Fruit fly (Drosophila melanogaster) whole organism, embryonic: Measurements from ENCODE around the gene CG3294.

ENCODE experiments used
- CG4617 ChIP-seq: fragments of 200-800 bp; sonication (Bioruptor generic); optimal IDR thresholded peaks from 3 replicates; lab custom pipeline; 2016; ENCODE audit warnings: missing biosample characterization, missing genetic modification characterization, borderline replicate concordance
- CG7928 ChIP-seq: fragments of 200-800 bp; sonication (Bioruptor generic); optimal IDR thresholded peaks from 2 replicates; lab custom pipeline; 2017; ENCODE audit warnings: missing biosample characterization, mild to moderate bottlenecking, missing genetic modification characterization
- CG9727 ChIP-seq: fragments of 200-800 bp; sonication (Bioruptor generic); optimal IDR thresholded peaks from 3 replicates; lab custom pipeline; 2017; ENCODE audit warnings: missing biosample characterization, mild to moderate bottlenecking, missing genetic modification characterization
- Drgx ChIP-seq: fragments of 200-800 bp; sonication (Bioruptor generic); IDR thresholded peaks from 2 replicates; pipeline ENCODE4 v1.3.6; 2022; ENCODE audit warnings: missing biosample characterization, missing genetic modification characterization
- E2f2 ChIP-seq: fragments of 200-800 bp; sonication (Bioruptor generic); IDR thresholded peaks from 2 replicates; pipeline ENCODE4 v1.3.6; 2022; ENCODE audit warnings: missing biosample characterization, missing genetic modification characterization
- ap ChIP-seq: fragments of 200-800 bp; sonication (Bioruptor generic); IDR thresholded peaks from 2 replicates; pipeline ENCODE4 v1.3.6; 2022; ENCODE audit warnings: missing biosample characterization, missing genetic modification characterization
- br ChIP-seq: fragments of >200 bp; optimal IDR thresholded peaks from 2 replicates; lab custom pipeline; 2017
- dysf ChIP-seq: fragments of 200-800 bp; sonication (Bioruptor generic); IDR thresholded peaks from 3 replicates; pipeline ENCODE4 v1.3.6; 2022; ENCODE audit warnings: missing biosample characterization, missing genetic modification characterization
- inv ChIP-seq: fragments of 200-800 bp; sonication (Bioruptor generic); IDR thresholded peaks from 2 replicates; pipeline ENCODE4 v1.3.6; 2022; ENCODE audit warnings: missing biosample characterization, missing genetic modification characterization; ENCODE audit not compliant: partially characterized antibody
- oc ChIP-seq: fragments of 200-800 bp; sonication (Bioruptor generic); optimal IDR thresholded peaks from 2 replicates; lab custom pipeline; 2018; ENCODE audit warnings: missing biosample characterization, mild to moderate bottlenecking, missing genetic modification characterization, moderate library complexity
- sug ChIP-seq: fragments of 200-800 bp; optimal IDR thresholded peaks from 2 replicates; lab custom pipeline; 2019; ENCODE audit warnings: missing biosample characterization, mild to moderate bottlenecking, missing genetic modification characterization, moderate library complexity

The CG3294 gene

DNA sequence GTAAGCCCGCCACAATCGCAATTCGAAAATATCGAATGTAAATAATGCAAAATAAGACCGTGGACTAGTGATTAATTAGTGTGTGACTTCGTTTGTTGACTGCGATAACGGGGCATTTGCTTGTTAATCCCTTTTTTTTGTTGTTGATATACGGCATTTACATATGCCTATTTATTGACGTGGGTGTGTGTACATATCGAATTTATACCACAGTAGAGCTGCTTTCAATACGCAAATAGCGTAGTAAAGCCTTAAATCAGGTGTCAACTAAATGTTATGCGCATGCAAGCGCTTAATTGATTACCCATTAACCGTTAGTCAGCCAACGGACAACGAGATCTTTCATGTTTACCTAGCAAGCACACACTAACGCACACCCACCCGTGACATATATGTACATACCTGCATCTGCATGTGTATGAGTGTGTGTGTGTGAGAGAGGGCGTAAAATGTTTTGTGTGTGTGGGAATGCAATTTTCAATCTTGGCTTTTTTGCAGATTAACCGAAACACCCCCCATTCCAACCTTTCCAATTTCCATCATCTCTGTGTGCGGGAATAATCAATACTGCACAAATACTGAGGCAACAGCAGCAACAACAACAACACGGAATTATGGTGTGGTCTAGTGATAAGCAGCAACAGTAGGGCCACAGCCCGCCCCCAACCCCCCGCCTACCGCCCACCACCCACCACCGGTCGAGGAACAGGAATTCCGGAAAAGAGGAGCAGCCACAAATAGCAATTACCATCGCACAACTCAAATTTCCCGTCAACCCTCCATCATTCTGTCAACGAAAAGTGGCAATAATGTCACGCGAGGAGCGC, 44.4 kb downstream of the CG3294 start (continued):
- TF ChIP-seq ap (peak; percentile 35; the same call in 1 of the 2 replicates), CG9727 (peak; percentile 8), sug (tag; lab: Kevin White, UChicago) (peak; percentile 28), Drgx (GFP tag; lab: Robert Waterston, UW) (no peak), E2f2 (no peak), CG7928 (GFP tag; lab: Kevin White, UChicago) (no peak), CG4617 (GFP tag; lab: Kevin White, UChicago) (no peak), br (lab: Kevin White, UChicago) (no peak), oc (tag; lab: Kevin White, UChicago) (peak; percentile 59), inv (GFP tag; lab: Robert Waterston, UW) (no peak), dysf (GFP tag; lab: Robert Waterston, UW) (no peak)
